Fruit fly (Drosophila melanogaster) whole organism, wandering third instar larva: ENCODE measurements around the gene ND-15.
A peak's percentile ranks its signal among the peaks of the same experiment; 100 is the strongest.

Source experiments
- OdsH ChIP-seq: fragments of 200-800 bp; sonication (Bioruptor generic); optimal IDR thresholded peaks from 2 replicates; lab custom pipeline; 2016; ENCODE audit warnings: missing biosample characterization, mild to moderate bottlenecking, missing genetic modification characterization
- Sp1 ChIP-seq: fragments of 200-800 bp; sonication (Bioruptor generic); optimal IDR thresholded peaks from 3 replicates; lab custom pipeline; 2019; ENCODE audit warnings: missing biosample characterization, mild to moderate bottlenecking, missing genetic modification characterization, moderate library complexity

DNA sequence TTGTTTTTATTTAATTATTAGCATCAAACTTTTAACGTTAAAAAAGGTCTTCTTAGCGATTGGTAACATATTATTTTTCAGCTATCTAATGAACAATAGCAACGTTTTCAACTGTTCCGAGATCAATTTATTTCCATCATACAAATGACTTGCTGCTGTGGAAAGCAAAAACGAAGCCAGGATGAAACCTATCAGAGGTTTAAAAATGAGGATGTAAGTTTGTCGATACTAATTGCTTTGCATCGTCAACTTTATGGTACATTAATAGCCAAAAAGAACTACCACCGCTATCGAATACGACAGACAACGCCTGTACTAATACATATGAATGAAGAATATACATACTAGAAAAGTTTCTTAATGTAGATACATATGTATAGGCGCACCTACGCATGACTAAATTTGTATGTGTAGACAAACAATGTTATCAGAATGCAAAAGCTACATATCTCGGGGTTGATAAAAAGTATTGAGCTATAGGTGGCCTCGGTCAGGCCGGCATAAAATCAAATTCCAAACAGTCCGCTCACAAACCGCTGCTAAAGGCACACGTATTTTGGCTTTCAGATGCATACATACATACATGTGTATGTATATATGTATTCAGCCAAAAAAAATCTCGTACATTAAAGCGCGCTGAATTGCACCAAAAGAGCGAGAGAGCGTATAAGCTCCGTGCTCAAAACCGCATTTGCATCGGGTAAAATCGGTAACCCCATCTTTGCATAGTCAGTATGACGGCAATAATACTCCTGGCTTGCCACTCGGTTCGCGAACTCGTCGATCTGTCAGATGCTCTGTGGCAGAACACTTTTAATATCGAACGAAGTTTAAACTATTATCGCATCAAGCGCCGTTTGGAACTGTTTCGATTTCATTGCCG is 42.4 kb upstream of the ND-15 start:
- TF ChIP-seq Sp1 (GFP tag; lab: Kevin White, UChicago), result peak; percentile 31
- TF ChIP-seq OdsH (GFP tag; lab: Kevin White, UChicago), result peak; percentile 30
